Fruit fly (Drosophila melanogaster) whole organism, wandering third instar larva: ENCODE data around the gene CG7675.
A peak's percentile ranks its signal among the peaks of the same experiment; 100 is the strongest.

ENCODE experiments used
- Abd-B ChIP-seq: fragments of >200 bp; optimal IDR thresholded peaks from 2 replicates; lab custom pipeline; 2017; ENCODE audit warnings: missing biosample characterization, missing genetic modification characterization
- CG9705 ChIP-seq: fragments of 200-800 bp; sonication (Bioruptor generic); optimal IDR thresholded peaks from 2 replicates; lab custom pipeline; 2018; ENCODE audit warnings: missing biosample characterization, mild to moderate bottlenecking, missing genetic modification characterization
- Myc ChIP-seq: fragments of >200 bp; optimal IDR thresholded peaks from 2 replicates; lab custom pipeline; 2017
- Sp1 ChIP-seq: fragments of 200-800 bp; sonication (Bioruptor generic); optimal IDR thresholded peaks from 3 replicates; lab custom pipeline; 2019; ENCODE audit warnings: missing biosample characterization, mild to moderate bottlenecking, missing genetic modification characterization, moderate library complexity
- Vsx2 ChIP-seq: fragments of 200-300, 225-300 bp; sonication (Bioruptor generic); optimal IDR thresholded peaks from 2 replicates; lab custom pipeline; 2018; ENCODE audit warnings: missing biosample characterization, missing genetic modification characterization; ENCODE audit not compliant: partially characterized antibody
- br ChIP-seq: fragments of 200-800 bp; sonication (Bioruptor generic); optimal IDR thresholded peaks from 2 replicates; lab custom pipeline; 2016; ENCODE audit warnings: missing biosample characterization, missing genetic modification characterization
- ey ChIP-seq: fragments of 200-800 bp; sonication (Bioruptor generic); optimal IDR thresholded peaks from 2 replicates; lab custom pipeline; 2016; ENCODE audit warnings: missing biosample characterization, missing genetic modification characterization
- jim ChIP-seq: fragments of 175-275, 200-325 bp; sonication (Bioruptor generic); optimal IDR thresholded peaks from 2 replicates; lab custom pipeline; 2016; ENCODE audit warnings: missing biosample characterization, mild to moderate bottlenecking, missing genetic modification characterization
- lola ChIP-seq: fragments of >200 bp; optimal IDR thresholded peaks from 2 replicates; lab custom pipeline; 2017; ENCODE audit warnings: missing biosample characterization, missing genetic modification characterization
- psq ChIP-seq: fragments of 200-800 bp; sonication (Bioruptor generic); optimal IDR thresholded peaks from 3 replicates; lab custom pipeline; 2017; ENCODE audit warnings: missing biosample characterization, mild to moderate bottlenecking, missing genetic modification characterization, moderate library complexity
- woc ChIP-seq: sonication (Bioruptor generic); optimal IDR thresholded peaks from 2 replicates; lab custom pipeline; 2016; ENCODE audit warnings: missing biosample characterization, mild to moderate bottlenecking, missing genetic modification characterization

DNA sequence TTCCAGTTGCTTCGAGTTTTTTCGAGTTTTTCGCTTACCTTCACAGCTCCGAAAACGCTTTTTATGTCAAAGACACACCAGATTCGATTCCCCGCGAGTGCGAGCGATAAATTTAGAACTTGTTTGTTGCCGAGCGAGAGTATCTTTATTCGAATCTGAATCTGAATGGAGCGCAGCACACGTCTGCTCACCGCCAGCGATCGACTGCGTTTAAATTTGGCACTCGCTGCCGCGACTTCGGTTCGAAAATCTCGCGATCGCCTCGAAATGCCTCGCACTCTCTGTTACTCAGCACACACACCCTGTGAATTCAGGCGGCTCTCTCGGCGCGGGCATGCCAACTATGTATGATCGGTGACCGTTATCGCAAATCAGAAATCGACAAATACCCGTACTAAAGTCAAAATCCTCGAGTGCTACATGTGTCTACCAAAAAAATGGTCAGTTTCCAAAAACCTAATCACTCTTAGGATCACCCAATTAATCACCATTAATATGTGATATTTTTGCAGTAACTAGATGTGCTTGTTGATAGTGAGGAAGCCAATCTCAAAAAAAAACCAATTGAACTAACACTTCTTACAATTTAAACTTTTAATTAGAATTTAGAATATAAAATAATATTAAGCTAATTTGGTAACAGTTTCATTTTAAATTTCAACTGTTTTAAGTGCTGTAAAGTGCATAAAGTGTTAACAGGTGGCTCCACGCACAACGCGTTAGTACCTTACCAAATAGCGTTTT, 18.1 kb upstream of the CG7675 start, which contains the start of gene Vha100-2:
- TF ChIP-seq Sp1 (GFP tag; lab: Kevin White, UChicago) (peak; percentile 23), jim (GFP tag; lab: Kevin White, UChicago) (no peak), ey (GFP tag; lab: Kevin White, UChicago) (no peak), Vsx2 (peak; percentile 90), CG9705 (GFP tag; lab: Kevin White, UChicago) (no peak), Myc (lab: Kevin White, UChicago) (peak; percentile 35), br (GFP tag; lab: Kevin White, UChicago) (no peak), lola (GFP tag; lab: Kevin White, UChicago) (no peak), Abd-B (no peak), woc (peak; percentile 55), psq (GFP tag; lab: Kevin White, UChicago) (no peak)
